Fruit fly (Drosophila melanogaster) Kc167 (cell line): ENCODE results near the gene Tm1.

Experiments used
- Myc ChIP-seq: fragments of >200 bp; optimal IDR thresholded peaks from 2 replicates; lab custom pipeline; 2017; ENCODE audit warnings: missing external identifiers
- h ChIP-seq: fragments of >200 bp; optimal IDR thresholded peaks from 3 replicates; lab custom pipeline; 2018; ENCODE audit warnings: missing external identifiers
- insv ChIP-seq: fragments of >200 bp; optimal IDR thresholded peaks from 3 replicates; lab custom pipeline; 2018; ENCODE audit warnings: missing external identifiers
- psq ChIP-seq: fragments of >200 bp; optimal IDR thresholded peaks from 2 replicates; lab custom pipeline; 2017; ENCODE audit warnings: missing external identifiers
- ttk ChIP-seq: sonication (Bioruptor generic); optimal IDR thresholded peaks from 2 replicates; lab custom pipeline; 2017; ENCODE audit warnings: missing external identifiers

DNA sequence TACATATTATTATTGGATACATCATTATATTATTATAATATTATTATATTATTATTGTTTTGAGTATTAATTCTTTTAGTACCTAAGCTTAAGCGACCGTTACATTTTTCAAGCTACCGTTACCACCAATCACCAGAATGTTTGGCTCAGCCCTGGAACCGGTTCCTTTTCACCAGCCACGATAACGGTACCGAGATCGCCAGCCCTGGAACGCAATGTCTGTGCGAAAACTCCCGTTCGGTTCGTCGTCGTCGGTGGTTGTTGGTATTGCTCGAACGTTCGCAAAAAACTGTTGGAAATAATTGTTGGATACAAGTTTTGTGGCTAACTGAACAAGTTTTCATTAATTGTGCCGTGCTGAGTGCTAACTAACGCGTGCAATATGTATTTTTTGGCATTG is 28.3 kb upstream of the Tm1 start, which contains the start of gene CG42404:
- no peak for TF ChIP-seq h (lab: Kevin White, UChicago)
- no peak for TF ChIP-seq ttk (lab: Kevin White, UChicago)
- no peak for TF ChIP-seq psq (lab: Kevin White, UChicago)
- TF ChIP-seq Myc (lab: Kevin White, UChicago) = no peak
- no peak for TF ChIP-seq insv (lab: Kevin White, UChicago)
